Worm (Caenorhabditis elegans) whole organism, young adult: ENCODE measurements around the gene C52A11.3.

Experiments used
- egl-18 ChIP-seq: fragments of 200-800 bp; sonication (Bioruptor generic); IDR thresholded peaks from 2 replicates; pipeline ENCODE4 v1.3.6; 2022; ENCODE audit warnings: missing genetic modification reagents, missing genetic modification characterization, missing compliant biosample characterization
- hsf-1 ChIP-seq: fragments of 200-800 bp; sonication (Bioruptor generic); IDR thresholded peaks from 2 replicates; pipeline ENCODE4 v1.3.6; 2022; ENCODE audit warnings: missing genetic modification reagents, missing genetic modification characterization, missing compliant biosample characterization
- lin-35 ChIP-seq, 3 experiments: fragments of 150-350 bp in 2 of 3; sonication (generic microtip) in 1 of 3; optimal IDR thresholded peaks; 2 replicates each; lab custom pipeline; 2014 to 2018; ENCODE audit warnings: missing biosample characterization in 3 of 3, missing genetic modification characterization in 3 of 3, missing genetic modification reagents in 3 of 3
- lin-40 ChIP-seq: sonication (generic microtip); optimal IDR thresholded peaks from 2 replicates; lab custom pipeline; 2016; ENCODE audit warnings: missing genetic modification characterization, mild to moderate bottlenecking, missing compliant biosample characterization, missing genotype, missing genetic modification reagents
- nfya-1 ChIP-seq: sonication (generic microtip); optimal IDR thresholded peaks from 2 replicates; lab custom pipeline; 2017; ENCODE audit warnings: antibody characterized with exemption, missing compliant biosample characterization, missing genetic modification characterization, borderline replicate concordance; ENCODE audit not compliant: insufficient read depth

- TF ChIP-seq lin-40 (no peak), hsf-1 (GFP tag; lab: Robert Waterston, UW) (no peak), egl-18 (no peak), nfya-1 (tag; lab: Kevin White, UChicago) (no peak), lin-35 (GFP tag; optimal IDR thresholded peaks at IDR 0.05; lab: Kevin White, UChicago) (no peak)
Measured at ce11 chrII:10693655-10694054, 43.5 kb upstream of the C52A11.3 start, which contains the start of gene gbh-1.
